Fruit fly (Drosophila melanogaster): Measurements from ENCODE around the gene CG13946.

Gene CG13946

dm6 chr2L:790698-791097, 14.4 kb downstream of the CG13946 start, which contains the start of gene Pkg21D:
Pkg21D (minus strand) TSS chr2L:790798.
- TF ChIP-seq CG9705 (GFP tag; optimal IDR thresholded peaks at IDR 0.05), result no peak
- TF ChIP-seq Hr78 (GFP tag; optimal IDR thresholded peaks at IDR 0.05), result no peak
- no peak for TF ChIP-seq sage (GFP tag; optimal IDR thresholded peaks at IDR 0.05)
- TF ChIP-seq Myc (optimal IDR thresholded peaks at IDR 0.05), result no peak
- no peak for TF ChIP-seq usp (GFP tag; optimal IDR thresholded peaks at IDR 0.05)
- no peak for TF ChIP-seq foxo (GFP tag; optimal IDR thresholded peaks at IDR 0.05)
- TF ChIP-seq dl (GFP tag; optimal IDR thresholded peaks at IDR 0.05; ENCODE audit: insufficient read depth in 1 of 2, partially characterized antibody in 2 of 2), result no peak
- no peak for TF ChIP-seq Sp1 (GFP tag; optimal IDR thresholded peaks at IDR 0.05)
- no peak for TF ChIP-seq GATAd (GFP tag; optimal IDR thresholded peaks at IDR 0.05)
- no peak for TF ChIP-seq jim (GFP tag; optimal IDR thresholded peaks at IDR 0.05)
- TF ChIP-seq Vsx2 (GFP tag; optimal IDR thresholded peaks at IDR 0.05; ENCODE audit: partially characterized antibody), result no peak
- no peak for TF ChIP-seq brk (GFP tag; optimal IDR thresholded peaks at IDR 0.05)
- TF ChIP-seq tai (GFP tag; optimal IDR thresholded peaks at IDR 0.05), result no peak
- no peak for TF ChIP-seq fru (GFP tag; optimal IDR thresholded peaks at IDR 0.05)
- TF ChIP-seq dmrt93B (GFP tag; optimal IDR thresholded peaks at IDR 0.05), result no peak
- no peak for TF ChIP-seq woc (GFP tag; optimal IDR thresholded peaks at IDR 0.05)
- TF ChIP-seq h (GFP tag; optimal IDR thresholded peaks at IDR 0.05), result no peak
- no peak for TF ChIP-seq Hnf4 (GFP tag; optimal IDR thresholded peaks at IDR 0.05)
- no peak for TF ChIP-seq pan (optimal IDR thresholded peaks at IDR 0.05)
- TF ChIP-seq lola (GFP tag; optimal IDR thresholded peaks at IDR 0.05), result no peak

- TF ChIP-seq h (GFP tag; optimal IDR thresholded peaks at IDR 0.05), result no peak
- TF ChIP-seq brk (GFP tag; optimal IDR thresholded peaks at IDR 0.05), result no peak
- no peak for TF ChIP-seq GATAd (GFP tag; optimal IDR thresholded peaks at IDR 0.05)
- TF ChIP-seq N (GFP tag; optimal IDR thresholded peaks at IDR 0.05), result no peak
- TF ChIP-seq ey (GFP tag; optimal IDR thresholded peaks at IDR 0.05), result no peak
- TF ChIP-seq rgr (GFP tag; optimal IDR thresholded peaks at IDR 0.05), result no peak
- TF ChIP-seq sv (GFP tag; optimal IDR thresholded peaks at IDR 0.05), result no peak
- TF ChIP-seq dsf (GFP tag; optimal IDR thresholded peaks at IDR 0.05; ENCODE audit: borderline replicate concordance), result no peak
- no peak for TF ChIP-seq CG9705 (GFP tag; optimal IDR thresholded peaks at IDR 0.05)
- TF ChIP-seq pan (optimal IDR thresholded peaks at IDR 0.05), result no peak
- no peak for TF ChIP-seq sage (GFP tag; optimal IDR thresholded peaks at IDR 0.05)
- TF ChIP-seq fru (GFP tag; optimal IDR thresholded peaks at IDR 0.05), result no peak
- TF ChIP-seq woc (GFP tag; optimal IDR thresholded peaks at IDR 0.05), result no peak
- no peak for TF ChIP-seq psq (GFP tag; optimal IDR thresholded peaks at IDR 0.05)
- TF ChIP-seq Jra (GFP tag; optimal IDR thresholded peaks at IDR 0.05), result no peak
Measured at dm6 chr2L:810277-810676, 33.9 kb downstream of the CG13946 start, which contains the start of gene Nnf1b. Nnf1b (plus strand) TSS chr2L:810577.

dm6 chr2L:811405-811804, 35.1 kb downstream of the CG13946 start, which contains the start of gene Dbp21E2:
Dbp21E2 (plus strand) TSS chr2L:811584.
- TF ChIP-seq dsf (GFP tag; optimal IDR thresholded peaks at IDR 0.05; ENCODE audit: borderline replicate concordance), result no peak
- TF ChIP-seq woc (GFP tag; optimal IDR thresholded peaks at IDR 0.05), result no peak
- TF ChIP-seq Rel (GFP tag; optimal IDR thresholded peaks at IDR 0.05), result no peak
- TF ChIP-seq Rel (tag; optimal IDR thresholded peaks at IDR 0.05), result peak; percentile 9

- no peak for TF ChIP-seq Sp1 (GFP tag; optimal IDR thresholded peaks at IDR 0.05)
- no peak for TF ChIP-seq Jra (GFP tag; optimal IDR thresholded peaks at IDR 0.05)
- TF ChIP-seq woc (GFP tag; optimal IDR thresholded peaks at IDR 0.05), result no peak
- TF ChIP-seq dsf (GFP tag; optimal IDR thresholded peaks at IDR 0.05; ENCODE audit: borderline replicate concordance), result no peak
- TF ChIP-seq Myc (optimal IDR thresholded peaks at IDR 0.05), result peak; percentile 73
- TF ChIP-seq tai (GFP tag; optimal IDR thresholded peaks at IDR 0.05), result no peak
- no peak for TF ChIP-seq CG32264 (GFP tag; optimal IDR thresholded peaks at IDR 0.05)
- TF ChIP-seq CrebA (GFP tag; optimal IDR thresholded peaks at IDR 0.05; ENCODE audit: borderline replicate concordance), result no peak
Measured at dm6 chr2L:815785-816389, 39.6 kb downstream of the CG13946 start, which contains the start of the genes Saf6 and Pex12. Saf6 (minus strand) TSS chr2L:815950. Pex12 (plus strand) TSS chr2L:815993.

- TF ChIP-seq Vsx2 (GFP tag; optimal IDR thresholded peaks at IDR 0.05; ENCODE audit: partially characterized antibody), result no peak
Measured at dm6 chr2L:817850-818249, 41.5 kb downstream of the CG13946 start, which contains the start of gene CG15880. CG15880 (minus strand) TSS chr2L:817950.

Data from whole organism, wandering third instar larva.